Worm (Caenorhabditis elegans): Measurements from ENCODE around the gene nep-13.

Gene nep-13

ce11 chrII:3332039-3332438, 49.6 kb downstream of the nep-13 start, which contains the start of gene irld-27:
Gene irld-27, plus strand, starts transcription at chrII:3332339.
- TF ChIP-seq ztf-4 (tag; optimal IDR thresholded peaks at IDR 0.05) = no peak
- no peak for TF ChIP-seq peb-1 (tag; optimal IDR thresholded peaks at IDR 0.05)
- TF ChIP-seq unc-55 (GFP tag; optimal IDR thresholded peaks at IDR 0.05) = no peak
- TF ChIP-seq mab-5 (tag; optimal IDR thresholded peaks at IDR 0.05) = no peak
- TF ChIP-seq nhr-25 (tag; optimal IDR thresholded peaks at IDR 0.05) = no peak
- TF ChIP-seq mbf-1 (tag; optimal IDR thresholded peaks at IDR 0.05) = no peak
- TF ChIP-seq ceh-16 (tag; optimal IDR thresholded peaks at IDR 0.05) = no peak
- no peak for TF ChIP-seq crh-2 (tag; optimal IDR thresholded peaks at IDR 0.05)
- no peak for TF ChIP-seq aly-2 (tag; optimal IDR thresholded peaks at IDR 0.05)
- TF ChIP-seq nhr-6 (tag; optimal IDR thresholded peaks at IDR 0.05) = no peak
- no peak for TF ChIP-seq zag-1 (tag; optimal IDR thresholded peaks at IDR 0.05)

All from whole organism, L2 larva.